Worm (Caenorhabditis elegans) whole organism, L1 larva: Measurements from ENCODE around the gene snai-1.

Experiments
- C16A3.4 ChIP-seq: fragments of 150-350 bp; optimal IDR thresholded peaks from 2 replicates; lab custom pipeline; 2014; ENCODE audit warnings: missing biosample characterization, missing genetic modification characterization
- C34B4.2 ChIP-seq: sonication (generic microtip); optimal IDR thresholded peaks from 2 replicates; lab custom pipeline; 2017; ENCODE audit warnings: mild to moderate bottlenecking, missing genetic modification characterization, missing compliant biosample characterization
- alr-1 ChIP-seq: fragments of 200-800 bp; sonication (Bioruptor generic); optimal IDR thresholded peaks from 2 replicates; lab custom pipeline; 2018; ENCODE audit warnings: borderline replicate concordance, mild to moderate bottlenecking, missing genetic modification characterization, missing compliant biosample characterization
- ceh-88 ChIP-seq: fragments of 200-800 bp; sonication (Bioruptor generic); IDR thresholded peaks from 2 replicates; pipeline ENCODE4 v1.3.6; 2022; ENCODE audit warnings: missing genetic modification characterization, missing compliant biosample characterization
- ceh-90 ChIP-seq: sonication (generic microtip); optimal IDR thresholded peaks from 2 replicates; lab custom pipeline; 2016; ENCODE audit warnings: missing genetic modification characterization, missing compliant biosample characterization
- dpl-1 ChIP-seq, 3 experiments: fragments of 150-350 bp in 2 of 3; sonication (generic microtip) in 1 of 3; optimal IDR thresholded peaks; 2 replicates each; lab custom pipeline; 2014 to 2017; ENCODE audit warnings: missing biosample characterization in 3 of 3, missing genetic modification characterization in 3 of 3, missing genetic modification reagents in 3 of 3
- efl-1 ChIP-seq, 4 experiments: fragments of 150-350 bp; optimal IDR thresholded peaks in 3 of 4; peaks in 1 of 4; 1 replicate in 1 of 4; 2 replicates in 3 of 4; lab custom pipeline; 2014; ENCODE audit warnings: missing biosample characterization in 2 of 4, missing genetic modification characterization in 2 of 4, missing genetic modification reagents in 2 of 4
- efl-3 ChIP-seq: fragments of 200-800 bp; sonication (Bioruptor generic); optimal IDR thresholded peaks from 2 replicates; lab custom pipeline; 2018; ENCODE audit warnings: mild to moderate bottlenecking, missing genetic modification characterization, missing compliant biosample characterization
- egl-13 ChIP-seq: sonication (generic microtip); optimal IDR thresholded peaks from 2 replicates; lab custom pipeline; 2016; ENCODE audit warnings: missing genotype, missing genetic modification reagents, missing genetic modification characterization, missing compliant biosample characterization
- elt-3 ChIP-seq, 6 experiments: fragments of 150-350 bp in 1 of 6; sonication (generic microtip); optimal IDR thresholded peaks; 2 replicates each; lab custom pipeline; 2017 to 2018; ENCODE audit warnings: missing biosample characterization in 6 of 6, missing genetic modification characterization in 6 of 6, inconsistent platforms in 1 of 6
- fkh-4 ChIP-seq: sonication (generic microtip); optimal IDR thresholded peaks from 2 replicates; lab custom pipeline; 2016; ENCODE audit warnings: missing compliant biosample characterization, missing genetic modification characterization, borderline replicate concordance
- fos-1 ChIP-seq: fragments of 150-350 bp; optimal IDR thresholded peaks from 2 replicates; lab custom pipeline; 2014; ENCODE audit warnings: missing biosample characterization, missing genetic modification characterization
- hlh-4 ChIP-seq: sonication (generic microtip); optimal IDR thresholded peaks from 2 replicates; lab custom pipeline; 2016; ENCODE audit warnings: mild to moderate bottlenecking, missing genetic modification characterization, missing compliant biosample characterization
- jun-1 ChIP-seq: fragments of 150-350 bp; optimal IDR thresholded peaks from 2 replicates; lab custom pipeline; 2014; ENCODE audit warnings: missing biosample characterization, missing genetic modification reagents, missing genetic modification characterization
- lin-13 ChIP-seq: fragments of 150-350 bp; optimal IDR thresholded peaks from 2 replicates; lab custom pipeline; 2014; ENCODE audit warnings: missing biosample characterization, missing genetic modification reagents, missing genetic modification characterization
- lin-15B ChIP-seq: fragments of 150-350 bp; sonication (generic microtip); optimal IDR thresholded peaks from 3 replicates; lab custom pipeline; 2014; ENCODE audit warnings: missing biosample characterization, missing genetic modification characterization
- lin-35 ChIP-seq, 2 experiments: fragments of 150-350 bp; optimal IDR thresholded peaks; 2 replicates each; lab custom pipeline; 2014; ENCODE audit warnings: missing biosample characterization in 2 of 2, missing genetic modification characterization in 2 of 2, missing genetic modification reagents in 2 of 2
- lir-3 ChIP-seq: sonication (generic microtip); optimal IDR thresholded peaks from 2 replicates; lab custom pipeline; 2016; ENCODE audit warnings: mild to moderate bottlenecking, missing genetic modification characterization, moderate library complexity, missing compliant biosample characterization; ENCODE audit not compliant: poor library complexity
- mab-9 ChIP-seq: fragments of 200-800 bp; sonication (Bioruptor generic); IDR thresholded peaks from 2 replicates; pipeline ENCODE4 v1.3.6; 2022; ENCODE audit warnings: missing genetic modification reagents, missing genetic modification characterization, missing compliant biosample characterization
- mdl-1 ChIP-seq, 2 experiments: fragments of 150-350 bp; optimal IDR thresholded peaks; 2 replicates each; lab custom pipeline; 2014 to 2017; ENCODE audit warnings: missing biosample characterization in 2 of 2, missing genetic modification characterization in 2 of 2, inconsistent platforms in 1 of 2
- mef-2 ChIP-seq: fragments of 150-350 bp; optimal IDR thresholded peaks from 2 replicates; lab custom pipeline; 2014; ENCODE audit warnings: missing biosample characterization, missing genetic modification characterization
- nhr-11 ChIP-seq: fragments of 150-350 bp; optimal IDR thresholded peaks from 2 replicates; lab custom pipeline; 2014; ENCODE audit warnings: missing biosample characterization, missing genetic modification characterization
- nhr-12 ChIP-seq: sonication (generic microtip); optimal IDR thresholded peaks from 2 replicates; lab custom pipeline; 2017; ENCODE audit warnings: missing biosample characterization, missing genetic modification characterization
- nhr-20 ChIP-seq: sonication (generic microtip); optimal IDR thresholded peaks from 2 replicates; lab custom pipeline; 2016; ENCODE audit warnings: mild to moderate bottlenecking, missing genetic modification characterization, missing compliant biosample characterization
- nhr-28 ChIP-seq: fragments of 150-350 bp; optimal IDR thresholded peaks from 2 replicates; lab custom pipeline; 2014; ENCODE audit warnings: missing biosample characterization, missing genetic modification characterization
- nhr-47 ChIP-seq: sonication (generic microtip); optimal IDR thresholded peaks from 2 replicates; lab custom pipeline; 2016; ENCODE audit warnings: mild to moderate bottlenecking, missing genetic modification characterization, moderate library complexity, missing compliant biosample characterization
- nhr-77 ChIP-seq: fragments of 150-350 bp; optimal IDR thresholded peaks from 2 replicates; lab custom pipeline; 2014; ENCODE audit warnings: missing biosample characterization, missing genetic modification characterization
- nhr-84 ChIP-seq: sonication (generic microtip); optimal IDR thresholded peaks from 2 replicates; lab custom pipeline; 2017; ENCODE audit warnings: missing biosample characterization, missing genetic modification characterization
- nhr-85 ChIP-seq: sonication (generic microtip); peaks from one replicate; lab custom pipeline; 2016; ENCODE audit warnings: missing genetic modification characterization, inconsistent platforms, missing compliant biosample characterization
- nhr-90 ChIP-seq: sonication (generic microtip); optimal IDR thresholded peaks from 2 replicates; lab custom pipeline; 2016; ENCODE audit warnings: mild to moderate bottlenecking, missing genetic modification characterization, missing compliant biosample characterization; ENCODE audit not compliant: poor library complexity
- pag-3 ChIP-seq: sonication (generic microtip); optimal IDR thresholded peaks from 2 replicates; lab custom pipeline; 2017; ENCODE audit warnings: missing genetic modification characterization, mild to moderate bottlenecking, missing compliant biosample characterization, antibody characterized with exemption, borderline replicate concordance; ENCODE audit not compliant: insufficient read depth
- pqm-1 ChIP-seq: sonication (generic microtip); optimal IDR thresholded peaks from 3 replicates; lab custom pipeline; 2017; ENCODE audit warnings: missing biosample characterization, missing genetic modification characterization
- snpc-4 ChIP-seq: fragments of 150-350 bp; optimal IDR thresholded peaks from 2 replicates; lab custom pipeline; 2014; ENCODE audit warnings: missing biosample characterization, missing genetic modification characterization
- snu-23 ChIP-seq: sonication (generic microtip); optimal IDR thresholded peaks from 2 replicates; lab custom pipeline; 2016; ENCODE audit warnings: missing genetic modification characterization, missing compliant biosample characterization
- sox-4 ChIP-seq: sonication (generic microtip); optimal IDR thresholded peaks from 2 replicates; lab custom pipeline; 2016; ENCODE audit warnings: missing genetic modification characterization, missing compliant biosample characterization
- sptf-1 ChIP-seq: fragments of 150-350 bp; optimal IDR thresholded peaks from 2 replicates; lab custom pipeline; 2014; ENCODE audit warnings: missing biosample characterization, missing genetic modification characterization
- unc-86 ChIP-seq: sonication (generic microtip); optimal IDR thresholded peaks from 2 replicates; lab custom pipeline; 2016; ENCODE audit warnings: missing genetic modification characterization, missing compliant biosample characterization
- vab-15 ChIP-seq: sonication (generic microtip); optimal IDR thresholded peaks from 2 replicates; lab custom pipeline; 2017; ENCODE audit warnings: missing genotype, mild to moderate bottlenecking, missing genetic modification characterization, missing compliant biosample characterization
- xbp-1 ChIP-seq: sonication (generic microtip); optimal IDR thresholded peaks from 2 replicates; lab custom pipeline; 2016; ENCODE audit warnings: missing genetic modification characterization, missing compliant biosample characterization
- zag-1 ChIP-seq: fragments of 150-350 bp; optimal IDR thresholded peaks from 2 replicates; lab custom pipeline; 2014; ENCODE audit warnings: missing biosample characterization, missing genetic modification characterization
- zip-4 ChIP-seq: fragments of 200-800 bp; sonication (Bioruptor generic); optimal IDR thresholded peaks from 2 replicates; lab custom pipeline; 2018; ENCODE audit warnings: mild to moderate bottlenecking, missing genetic modification characterization, moderate library complexity, missing compliant biosample characterization
- ztf-11 ChIP-seq, 2 experiments: sonication (generic microtip); optimal IDR thresholded peaks; 2 replicates each; lab custom pipeline; 2016 to 2017; ENCODE audit warnings: missing genetic modification characterization in 2 of 2, missing biosample characterization in 1 of 2, missing compliant biosample characterization in 1 of 2

snai-1 gene

DNA sequence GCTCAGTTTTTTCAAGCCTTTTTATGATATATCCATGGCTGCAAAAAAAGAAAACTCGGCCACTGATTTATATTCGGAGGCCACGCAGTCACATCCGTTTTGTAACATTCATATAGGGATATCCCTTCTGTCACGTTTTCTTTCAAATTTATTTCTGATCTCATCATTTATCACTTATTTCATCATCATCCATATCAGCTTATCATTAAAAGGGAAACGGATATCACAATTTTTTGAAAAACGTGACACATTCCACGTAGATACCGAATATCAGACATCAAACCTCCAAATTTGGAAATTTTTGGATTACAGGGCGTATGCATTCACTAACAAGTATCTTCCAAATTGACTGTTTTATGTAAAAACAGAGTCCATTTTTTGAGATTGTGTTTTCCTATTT lies 10.8 kb downstream of the snai-1 start (continued):
- TF ChIP-seq nhr-47 (tag; lab: Kevin White, UChicago): peak; percentile 31
- no peak for TF ChIP-seq fkh-4 (tag; lab: Kevin White, UChicago)
- no peak for TF ChIP-seq efl-3 (GFP tag; lab: Kevin White, UChicago)
- no peak for TF ChIP-seq pqm-1
- no peak for TF ChIP-seq sox-4
- no peak for TF ChIP-seq fos-1
- TF ChIP-seq nhr-11 (tag; lab: Kevin White, UChicago): no peak
- TF ChIP-seq mdl-1 (tag; optimal IDR thresholded peaks at IDR 0.05; lab: Kevin White, UChicago): no peak
- no peak for TF ChIP-seq hlh-4 (tag; lab: Kevin White, UChicago)
- no peak for TF ChIP-seq C34B4.2 (tag; lab: Kevin White, UChicago)
- no peak for TF ChIP-seq sptf-1
- TF ChIP-seq lin-13: no peak
- no peak for TF ChIP-seq nhr-12
- no peak for TF ChIP-seq ceh-90
- TF ChIP-seq zip-4: no peak
- TF ChIP-seq nhr-77 (tag; lab: Kevin White, UChicago): no peak
- TF ChIP-seq jun-1 (tag; lab: Kevin White, UChicago): no peak
- TF ChIP-seq lir-3 (tag; lab: Kevin White, UChicago): no peak
- TF ChIP-seq C16A3.4 (tag; lab: Kevin White, UChicago): no peak
- TF ChIP-seq snpc-4: no peak
- no peak for TF ChIP-seq alr-1 (tag; lab: Kevin White, UChicago)
- peak; percentile 36 for TF ChIP-seq egl-13 (tag; lab: Kevin White, UChicago)
- TF ChIP-seq mab-9 (GFP tag; lab: Robert Waterston, UW): no peak
- no peak for TF ChIP-seq pag-3
- no peak for TF ChIP-seq nhr-84 (tag; lab: Kevin White, UChicago)
- no peak for TF ChIP-seq ztf-11 (tag; optimal IDR thresholded peaks at IDR 0.05; lab: Kevin White, UChicago)
- no peak for TF ChIP-seq dpl-1 (GFP tag; optimal IDR thresholded peaks at IDR 0.05; lab: Kevin White, UChicago)
- peak; percentile 9 for TF ChIP-seq nhr-20 (tag; lab: Kevin White, UChicago)
- peak in 3 of 6 experiments; percentile 44 to 83 (median 57) for TF ChIP-seq elt-3 (tag; optimal IDR thresholded peaks at IDR 0.05; lab: Kevin White, UChicago)

DNA sequence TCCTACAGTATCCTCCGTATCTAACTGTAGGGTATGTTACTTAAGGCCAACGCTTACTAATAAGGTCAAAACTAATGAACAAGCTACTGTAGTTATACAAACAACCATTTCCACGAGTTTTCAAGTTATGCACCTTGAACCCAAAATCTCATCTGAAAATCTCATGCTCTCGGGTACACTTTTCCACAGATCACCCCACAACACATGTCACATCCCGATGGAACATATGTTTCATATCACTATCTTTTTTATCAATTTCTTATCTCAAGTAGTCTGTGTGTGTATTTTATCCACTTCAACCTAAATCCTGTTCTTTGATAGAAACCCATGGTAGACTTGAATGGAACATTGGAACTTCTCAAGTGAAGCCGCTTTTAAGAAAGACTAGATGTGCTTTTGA lies 13.2 kb downstream of the snai-1 start:
- TF ChIP-seq nhr-28: no peak
- TF ChIP-seq jun-1 (tag; lab: Kevin White, UChicago): no peak
- TF ChIP-seq pqm-1: no peak
- TF ChIP-seq sptf-1: no peak
- TF ChIP-seq snu-23: no peak
- TF ChIP-seq unc-86 (tag; lab: Kevin White, UChicago): no peak
- TF ChIP-seq mef-2 (tag; lab: Kevin White, UChicago): no peak
- TF ChIP-seq mdl-1 (tag; optimal IDR thresholded peaks at IDR 0.05; lab: Kevin White, UChicago): no peak
- no peak for TF ChIP-seq ceh-88 (GFP tag; lab: Robert Waterston, UW)
- no peak for TF ChIP-seq nhr-84 (tag; lab: Kevin White, UChicago)
- TF ChIP-seq nhr-90: no peak
- TF ChIP-seq xbp-1 (tag; lab: Kevin White, UChicago): no peak

DNA sequence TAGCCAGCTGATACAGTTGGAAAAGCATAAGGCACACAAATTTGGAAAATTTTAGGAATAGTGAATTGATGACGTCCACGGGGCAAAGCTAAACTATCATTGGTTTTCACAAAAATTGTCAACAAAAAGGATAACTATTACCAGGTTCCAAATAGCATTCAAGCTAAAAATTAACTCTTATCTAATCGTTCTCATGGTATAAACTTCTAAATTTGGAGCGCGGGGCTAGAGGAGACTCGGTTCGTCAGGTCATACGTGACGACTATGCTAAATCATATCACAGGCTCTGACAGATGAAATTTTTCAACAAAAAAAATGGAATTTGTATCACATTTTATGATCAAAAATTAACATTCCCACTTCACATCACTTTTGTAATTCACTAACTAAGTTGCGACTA lies 14.3 kb downstream of the snai-1 start:
- no peak for TF ChIP-seq nhr-85 (tag; lab: Kevin White, UChicago)
- no peak for TF ChIP-seq efl-1 (optimal IDR thresholded peaks at IDR 0.05; lab: Kevin White, UChicago)
- peak in 1 of 2 experiments; percentile 91 for TF ChIP-seq efl-1 (GFP tag; optimal IDR thresholded peaks at IDR 0.05 in 1 of 2; lab: Kevin White, UChicago)
- TF ChIP-seq, all 84 proteins: peak for 1

DNA sequence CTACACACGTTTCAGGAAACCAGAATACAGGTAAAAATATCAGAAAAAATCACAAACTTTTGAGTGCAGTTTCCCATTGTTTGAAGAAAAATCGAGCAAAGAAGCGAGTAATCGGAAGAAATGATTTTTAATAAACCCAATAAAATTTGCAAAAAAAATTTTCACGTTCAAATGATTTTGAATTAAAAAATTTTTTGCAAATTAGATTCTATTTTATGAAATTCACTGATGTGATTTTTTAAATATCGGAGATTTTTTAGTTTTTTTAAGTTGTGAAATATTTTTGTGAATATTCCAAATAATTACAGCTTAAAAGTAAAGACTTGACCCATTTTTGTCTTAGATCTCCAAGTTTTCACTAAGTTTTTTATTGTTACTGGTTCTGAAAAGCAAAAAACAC lies 15.3 kb downstream of the snai-1 start, which contains the start of gene pnp-1:
Gene pnp-1, minus strand, starts transcription at position 101 of the 400 bp plus-strand sequence.
- no peak for TF ChIP-seq zag-1
- no peak for TF ChIP-seq lin-15B (tag; lab: Kevin White, UChicago)
- TF ChIP-seq lin-35 (GFP tag; optimal IDR thresholded peaks at IDR 0.05; lab: Kevin White, UChicago): no peak
- no peak for TF ChIP-seq nhr-28
- no peak for TF ChIP-seq vab-15 (tag; lab: Kevin White, UChicago)
- TF ChIP-seq ceh-90: no peak
